Worm (Caenorhabditis elegans): ENCODE measurements around the gene cgt-3.

cgt-3 gene

ce11 chrII:5931904-5932764 is 21.0 kb downstream of the cgt-3 start:
- TF ChIP-seq ceh-28 (tag; optimal IDR thresholded peaks at IDR 0.05) (peak; percentile 43), nfya-1 (tag; optimal IDR thresholded peaks at IDR 0.05; ENCODE audit: insufficient read depth) (peak; percentile 20), pha-4 (tag; optimal IDR thresholded peaks at IDR 0.05) (peak; percentile 30), elt-2 (tag; optimal IDR thresholded peaks at IDR 0.05) (peak; percentile 81), daf-12 (tag; optimal IDR thresholded peaks at IDR 0.05) (no peak), nhr-23 (tag; optimal IDR thresholded peaks at IDR 0.05) (peak; percentile 61), fos-1 (tag; optimal IDR thresholded peaks at IDR 0.05) (no peak), nhr-76 (tag; optimal IDR thresholded peaks at IDR 0.05) (no peak), jun-1 (tag; optimal IDR thresholded peaks at IDR 0.05) (peak; percentile 29), pqm-1 (tag; optimal IDR thresholded peaks at IDR 0.05) (peak; percentile 85)

ce11 chrII:5933133-5933532 is 22.0 kb downstream of the cgt-3 start:
- TF ChIP-seq pqm-1 (tag; optimal IDR thresholded peaks at IDR 0.05) (no peak), nhr-23 (tag; optimal IDR thresholded peaks at IDR 0.05) (no peak), nhr-67 (tag; optimal IDR thresholded peaks at IDR 0.05) (no peak), nhr-43 (tag; optimal IDR thresholded peaks at IDR 0.05; ENCODE audit: poor library complexity, severe bottlenecking) (no peak), snpc-4 (tag; optimal IDR thresholded peaks at IDR 0.05) (no peak), R02D3.7 (tag; optimal IDR thresholded peaks at IDR 0.05) (no peak), ceh-9 (tag; optimal IDR thresholded peaks at IDR 0.05) (no peak), ztf-11 (tag; optimal IDR thresholded peaks at IDR 0.05) (no peak), elt-1 (tag; optimal IDR thresholded peaks at IDR 0.05) (no peak), ztf-4 (tag; optimal IDR thresholded peaks at IDR 0.05) (no peak), unc-39 (tag; optimal IDR thresholded peaks at IDR 0.05) (no peak), pha-4 (tag; optimal IDR thresholded peaks at IDR 0.05) (no peak), unc-62 (GFP tag; optimal IDR thresholded peaks at IDR 0.05) (no peak)

- TF ChIP-seq nfya-1 (tag; optimal IDR thresholded peaks at IDR 0.05; ENCODE audit: insufficient read depth) (peak; percentile 0), nhr-25 (tag; optimal IDR thresholded peaks at IDR 0.05) (peak; percentile 21), lin-15B (tag; optimal IDR thresholded peaks at IDR 0.05) (no peak), tbx-2 (tag; optimal IDR thresholded peaks at IDR 0.05) (no peak), nhr-23 (tag; optimal IDR thresholded peaks at IDR 0.05) (peak; percentile 3), nhr-67 (tag; optimal IDR thresholded peaks at IDR 0.05) (no peak), ztf-4 (tag; optimal IDR thresholded peaks at IDR 0.05) (no peak), egl-5 (tag; optimal IDR thresholded peaks at IDR 0.05) (peak; percentile 9), ceh-28 (tag; optimal IDR thresholded peaks at IDR 0.05) (peak; percentile 79)
These were observed 22.9 kb downstream of the cgt-3 start for ce11 chrII:5933962-5934422.

- peak; percentile 76 for TF ChIP-seq pqm-1 (tag; optimal IDR thresholded peaks at IDR 0.05)
- peak; percentile 78 for TF ChIP-seq jun-1 (tag; optimal IDR thresholded peaks at IDR 0.05)
- peak; percentile 28 for TF ChIP-seq pha-4 (tag; optimal IDR thresholded peaks at IDR 0.05)
- TF ChIP-seq elt-2 (tag; optimal IDR thresholded peaks at IDR 0.05), result peak; percentile 87
- TF ChIP-seq elt-1 (tag; optimal IDR thresholded peaks at IDR 0.05), result peak; percentile 87
- TF ChIP-seq sea-2 (GFP tag; optimal IDR thresholded peaks at IDR 0.05), result no peak
- TF ChIP-seq ceh-16 (tag; optimal IDR thresholded peaks at IDR 0.05), result no peak
These were observed 24.9 kb downstream of the cgt-3 start for ce11 chrII:5936009-5936408.

- TF ChIP-seq ZK546.5 (tag; optimal IDR thresholded peaks at IDR 0.05) (no peak), hmg-11 (tag; optimal IDR thresholded peaks at IDR 0.05) (no peak), nhr-76 (tag; optimal IDR thresholded peaks at IDR 0.05) (no peak)
These were observed 29.7 kb downstream of the cgt-3 start, which contains the start of gene F28B12.6 for ce11 chrII:5940815-5941214. TSS of gene F28B12.6 (plus strand) at chrII:5940863.

- TF ChIP-seq ztf-4 (tag; optimal IDR thresholded peaks at IDR 0.05) (no peak), hmg-11 (tag; optimal IDR thresholded peaks at IDR 0.05) (peak; percentile 37), fkh-10 (GFP tag; optimal IDR thresholded peaks at IDR 0.05) (peak; percentile 5), lin-39 (tag; optimal IDR thresholded peaks at IDR 0.05) (no peak), elt-3 (tag; optimal IDR thresholded peaks at IDR 0.05) (no peak), ceh-82 (tag; optimal IDR thresholded peaks at IDR 0.05) (no peak), nfya-1 (tag; optimal IDR thresholded peaks at IDR 0.05; ENCODE audit: insufficient read depth) (peak; percentile 49), mml-1 (tag; optimal IDR thresholded peaks at IDR 0.05) (no peak), aly-2 (tag; optimal IDR thresholded peaks at IDR 0.05) (no peak), egl-5 (tag; optimal IDR thresholded peaks at IDR 0.05) (no peak), unc-39 (tag; optimal IDR thresholded peaks at IDR 0.05) (no peak)
These were observed 31.5 kb downstream of the cgt-3 start, which contains the start of gene F28B12.1 for ce11 chrII:5942593-5942992. TSS of gene F28B12.1 (plus strand) at chrII:5942927.
